Worm (Caenorhabditis elegans) whole organism, L4/young adult: ENCODE results near the gene T07D1.3.

ENCODE experiments used
- W03F9.2 ChIP-seq: fragments of 150-350 bp; optimal IDR thresholded peaks from 2 replicates; lab custom pipeline; 2014; ENCODE audit warnings: missing biosample characterization, missing genetic modification characterization
- dao-5 ChIP-seq: sonication (generic microtip); optimal IDR thresholded peaks from 2 replicates; lab custom pipeline; 2016; ENCODE audit warnings: missing genotype, missing genetic modification characterization, moderate library complexity, missing compliant biosample characterization
- him-1 ChIP-seq: sonication (generic microtip); optimal IDR thresholded peaks from 2 replicates; lab custom pipeline; 2016; ENCODE audit warnings: missing genotype, missing genetic modification reagents, missing genetic modification characterization, missing compliant biosample characterization

Gene T07D1.3

ce11 chrX:2452716-2453115, 9.5 kb upstream of the T07D1.3 start:
- TF ChIP-seq dao-5 (tag; lab: Kevin White, UChicago) (no peak), him-1 (tag; lab: Kevin White, UChicago) (no peak), W03F9.2 (tag; lab: Kevin White, UChicago) (no peak)

ce11 chrX:2452297-2452696, 9.1 kb upstream of the T07D1.3 start:
- TF ChIP-seq W03F9.2 (tag; lab: Kevin White, UChicago): no peak
- TF ChIP-seq dao-5 (tag; lab: Kevin White, UChicago): no peak
- no peak for TF ChIP-seq him-1 (tag; lab: Kevin White, UChicago)

- no peak for TF ChIP-seq him-1 (tag; lab: Kevin White, UChicago)
- no peak for TF ChIP-seq W03F9.2 (tag; lab: Kevin White, UChicago)
- TF ChIP-seq dao-5 (tag; lab: Kevin White, UChicago): no peak
Observed at ce11 chrX:2450994-2451393, 7.8 kb upstream of the T07D1.3 start.

- no peak for TF ChIP-seq him-1 (tag; lab: Kevin White, UChicago)
- TF ChIP-seq W03F9.2 (tag; lab: Kevin White, UChicago): no peak
- no peak for TF ChIP-seq dao-5 (tag; lab: Kevin White, UChicago)
Observed at ce11 chrX:2447214-2447613, 4.0 kb upstream of the T07D1.3 start.

- no peak for TF ChIP-seq W03F9.2 (tag; lab: Kevin White, UChicago)
- TF ChIP-seq him-1 (tag; lab: Kevin White, UChicago): no peak
- TF ChIP-seq dao-5 (tag; lab: Kevin White, UChicago): no peak
Observed at ce11 chrX:2446185-2446584, 3.0 kb upstream of the T07D1.3 start.

ce11 chrX:2441163-2441562, 2.0 kb downstream of the T07D1.3 start:
- TF ChIP-seq W03F9.2 (tag; lab: Kevin White, UChicago): no peak
- no peak for TF ChIP-seq dao-5 (tag; lab: Kevin White, UChicago)
- TF ChIP-seq him-1 (tag; lab: Kevin White, UChicago): no peak

- TF ChIP-seq dao-5 (tag; lab: Kevin White, UChicago) (no peak), W03F9.2 (tag; lab: Kevin White, UChicago) (no peak), him-1 (tag; lab: Kevin White, UChicago) (no peak)
Observed at ce11 chrX:2439728-2440127, 3.5 kb downstream of the T07D1.3 start.

- no peak for TF ChIP-seq him-1 (tag; lab: Kevin White, UChicago)
- no peak for TF ChIP-seq dao-5 (tag; lab: Kevin White, UChicago)
- no peak for TF ChIP-seq W03F9.2 (tag; lab: Kevin White, UChicago)
Observed at ce11 chrX:2439309-2439708, 3.9 kb downstream of the T07D1.3 start.

- TF ChIP-seq him-1 (tag; lab: Kevin White, UChicago) (no peak), W03F9.2 (tag; lab: Kevin White, UChicago) (no peak), dao-5 (tag; lab: Kevin White, UChicago) (no peak)
Observed at ce11 chrX:2438857-2439256, 4.3 kb downstream of the T07D1.3 start, which contains the start of gene gid-2. Gene gid-2, minus strand, starts transcription at chrX:2438957.

- TF ChIP-seq him-1 (tag; lab: Kevin White, UChicago): no peak
- no peak for TF ChIP-seq W03F9.2 (tag; lab: Kevin White, UChicago)
Observed at ce11 chrX:2435353-2435752, 7.9 kb downstream of the T07D1.3 start.

ce11 chrX:2433805-2434204, 9.4 kb downstream of the T07D1.3 start:
- TF ChIP-seq him-1 (tag; lab: Kevin White, UChicago): no peak
- no peak for TF ChIP-seq W03F9.2 (tag; lab: Kevin White, UChicago)
- TF ChIP-seq dao-5 (tag; lab: Kevin White, UChicago): no peak

ce11 chrX:2432459-2432858, 10.7 kb downstream of the T07D1.3 start:
- TF ChIP-seq dao-5 (tag; lab: Kevin White, UChicago): no peak
- no peak for TF ChIP-seq W03F9.2 (tag; lab: Kevin White, UChicago)
- no peak for TF ChIP-seq him-1 (tag; lab: Kevin White, UChicago)

- TF ChIP-seq W03F9.2 (tag; lab: Kevin White, UChicago) (no peak), dao-5 (tag; lab: Kevin White, UChicago) (no peak), him-1 (tag; lab: Kevin White, UChicago) (no peak)
Observed at ce11 chrX:2430317-2430716, 12.9 kb downstream of the T07D1.3 start.

ce11 chrX:2427404-2427803, 15.8 kb downstream of the T07D1.3 start, which contains the start of gene gcy-31:
Gene gcy-31, minus strand, starts transcription at chrX:2427504.
- no peak for TF ChIP-seq him-1 (tag; lab: Kevin White, UChicago)
- TF ChIP-seq W03F9.2 (tag; lab: Kevin White, UChicago): no peak

ce11 chrX:2426932-2427331, 16.3 kb downstream of the T07D1.3 start:
- TF ChIP-seq him-1 (tag; lab: Kevin White, UChicago) (no peak), dao-5 (tag; lab: Kevin White, UChicago) (no peak), W03F9.2 (tag; lab: Kevin White, UChicago) (no peak)
